Worm (Caenorhabditis elegans): ENCODE data around the gene srx-32.

DNA sequence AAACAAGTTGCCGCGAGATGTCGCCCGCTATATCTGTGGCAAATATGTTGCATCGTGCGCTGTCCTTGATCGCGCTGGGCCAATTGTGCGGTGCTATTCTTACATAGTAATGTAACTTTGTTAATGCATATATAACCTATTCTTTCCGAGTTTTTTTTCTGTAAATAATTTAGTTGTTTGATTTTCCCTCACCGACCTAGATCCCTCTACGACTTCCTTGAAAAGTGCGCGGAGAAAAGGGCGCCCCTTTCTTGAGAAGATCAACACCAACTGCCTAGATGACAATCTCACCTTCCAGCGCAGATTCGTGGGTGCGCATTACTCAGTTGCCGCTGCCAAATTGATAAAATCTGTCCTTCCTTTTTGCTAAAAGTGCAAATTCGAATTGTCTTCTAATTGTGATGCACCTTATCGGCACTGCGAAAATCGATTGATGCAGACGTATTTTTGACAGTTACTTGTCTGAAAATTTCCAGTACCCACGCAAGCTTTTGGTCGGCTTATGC is 18.9 kb downstream of the srx-32 start:
- TF ChIP-seq nhr-11 (tag; optimal IDR thresholded peaks at IDR 0.05), result no peak
- TF ChIP-seq daf-8 (GFP tag; IDR thresholded peaks at IDR 0.05), result no peak
- no peak for TF ChIP-seq egl-43 (GFP tag; IDR thresholded peaks at IDR 0.05)
